Worm (Caenorhabditis elegans): ENCODE data around the gene sdn-1.

sdn-1 gene

ce11 chrX:10599719-10600155 is 6.6 kb upstream of the sdn-1 start (continued):
- TF ChIP-seq unc-86 (tag; optimal IDR thresholded peaks at IDR 0.05) (no peak), snu-23 (GFP tag; optimal IDR thresholded peaks at IDR 0.05) (peak; percentile 27), jun-1 (tag; optimal IDR thresholded peaks at IDR 0.05) (no peak), efl-1 (optimal IDR thresholded peaks at IDR 0.05) (no peak), efl-1 (GFP tag; optimal IDR thresholded peaks at IDR 0.05 in 1 of 2) (peak in 1 of 2 experiments; percentile 28), tbx-2 (tag; optimal IDR thresholded peaks at IDR 0.05) (peak; percentile 34), ama-1 (optimal IDR thresholded peaks at IDR 0.05) (no peak), dpl-1 (GFP tag; optimal IDR thresholded peaks at IDR 0.05) (no peak), ets-5 (GFP tag; IDR thresholded peaks at IDR 0.05) (no peak), alr-1 (tag; optimal IDR thresholded peaks at IDR 0.05; ENCODE audit: borderline replicate concordance) (no peak), mab-9 (GFP tag; IDR thresholded peaks at IDR 0.05) (0 out of 2 replicates have a peak, but pooled peaks have one; percentile 37), C04F5.9 (tag; optimal IDR thresholded peaks at IDR 0.05) (no peak), C16A3.4 (tag; optimal IDR thresholded peaks at IDR 0.05) (no peak), vab-15 (tag; optimal IDR thresholded peaks at IDR 0.05) (no peak), efl-3 (GFP tag; optimal IDR thresholded peaks at IDR 0.05) (no peak), isw-1 (GFP tag; IDR thresholded peaks at IDR 0.05) (no peak), ceh-8 (GFP tag; optimal IDR thresholded peaks at IDR 0.05) (no peak), lin-39 (tag; optimal IDR thresholded peaks at IDR 0.05) (no peak), lin-15B (tag; optimal IDR thresholded peaks at IDR 0.05) (no peak), hpl-2 (GFP tag; optimal IDR thresholded peaks at IDR 0.05) (no peak), ztf-11 (tag; optimal IDR thresholded peaks at IDR 0.05) (no peak), sptf-1 (tag; optimal IDR thresholded peaks at IDR 0.05) (no peak), nhr-12 (tag; optimal IDR thresholded peaks at IDR 0.05) (no peak), elt-3 (tag; optimal IDR thresholded peaks at IDR 0.05) (peak in 4 of 6 experiments; percentile 18 to 63 (median 40)), lin-35 (GFP tag; optimal IDR thresholded peaks at IDR 0.05) (no peak), nhr-77 (tag; optimal IDR thresholded peaks at IDR 0.05) (no peak), rnt-1 (tag; optimal IDR thresholded peaks at IDR 0.05) (no peak), nhr-237 (tag; optimal IDR thresholded peaks at IDR 0.05) (no peak), sup-37 (GFP tag; optimal IDR thresholded peaks at IDR 0.05) (no peak), ceh-82 (tag; optimal IDR thresholded peaks at IDR 0.05) (no peak), fkh-10 (GFP tag; optimal IDR thresholded peaks at IDR 0.05) (no peak), zag-1 (tag; optimal IDR thresholded peaks at IDR 0.05) (no peak), zip-4 (GFP tag; optimal IDR thresholded peaks at IDR 0.05) (no peak), aly-2 (tag; optimal IDR thresholded peaks at IDR 0.05) (no peak), sox-4 (tag; optimal IDR thresholded peaks at IDR 0.05) (no peak), nhr-19 (GFP tag; conservative IDR thresholded peaks at IDR 0.05) (no peak), F16B12.6 (tag; optimal IDR thresholded peaks at IDR 0.05) (no peak), pag-3 (tag; optimal IDR thresholded peaks at IDR 0.05; ENCODE audit: borderline replicate concordance, insufficient read depth) (no peak), grh-1 (GFP tag; IDR thresholded peaks at IDR 0.05) (peak; percentile 25; the same call in 1 of the 2 replicates), ceh-88 (GFP tag; IDR thresholded peaks at IDR 0.05) (no peak), aha-1 (tag; optimal IDR thresholded peaks at IDR 0.05) (no peak), ceh-90 (tag; optimal IDR thresholded peaks at IDR 0.05) (no peak), fkh-4 (tag; optimal IDR thresholded peaks at IDR 0.05; ENCODE audit: borderline replicate concordance) (no peak), irx-1 (tag; optimal IDR thresholded peaks at IDR 0.05) (no peak), nhr-47 (tag; optimal IDR thresholded peaks at IDR 0.05) (peak; percentile 7)

Data from whole organism, L1 larva.